Worm (Caenorhabditis elegans): ENCODE data around the gene lst-5.

ce11 chrII:6973501-6973900, 49.2 kb upstream of the lst-5 start, which contains the start of gene sod-1:
- TF ChIP-seq egrh-3 (GFP tag; IDR thresholded peaks at IDR 0.05) = no peak
- no peak for TF ChIP-seq unc-62 (GFP tag; optimal IDR thresholded peaks at IDR 0.05)
- no peak for TF ChIP-seq attf-6 (GFP tag; IDR thresholded peaks at IDR 0.05)
- TF ChIP-seq zim-3 (tag; optimal IDR thresholded peaks at IDR 0.05) = no peak
- no peak for TF ChIP-seq B0336.3 (GFP tag; IDR thresholded peaks at IDR 0.05)
- TF ChIP-seq F37B4.10 (GFP tag; IDR thresholded peaks at IDR 0.05) = no peak
- TF ChIP-seq sea-2 (GFP tag; IDR thresholded peaks at IDR 0.05) = no peak

All from whole organism, young adult.